In genomic region chr3L:2533732-2534073, dm6 we compare ENCODE assay signal across 4 fruit fly cellular contexts.
TF ChIP-seq lines count a peak whose summit lies in the region.

No protein-coding gene starts in this region.

- TF ChIP-seq CTCF in whole organism, embryonic (GFP tag; optimal IDR thresholded peaks at IDR 0.05; lab: Kevin White, UChicago), result no peak

TF ChIP-seq in whole organism, embryonic, 481 proteins besides CTCF, POLR2A, EP300 and RAD21 (continues in another document):
- TF ChIP-seq emc (GFP tag; optimal IDR thresholded peaks at IDR 0.05; lab: Kevin White, UChicago) (no peak), Xrp1 (GFP tag; IDR thresholded peaks at IDR 0.05; lab: Robert Waterston, UW) (peak; percentile 49; the same call in 1 of the 2 replicates), Gsc (GFP tag; IDR thresholded peaks at IDR 0.05; lab: Robert Waterston, UW) (no peak), Hr51 (GFP tag; optimal IDR thresholded peaks at IDR 0.05; lab: Kevin White, UChicago) (no peak), CG7786 (GFP tag; optimal IDR thresholded peaks at IDR 0.05; lab: Kevin White, UChicago) (peak; percentile 21), vvl (GFP tag; IDR thresholded peaks at IDR 0.05; lab: Robert Waterston, UW) (peak; percentile 53), chn (GFP tag; optimal IDR thresholded peaks at IDR 0.05; lab: Kevin White, UChicago) (no peak), CG42726 (GFP tag; IDR thresholded peaks at IDR 0.05; lab: Robert Waterston, UW; ENCODE audit: partially characterized antibody) (no peak), slbo (GFP tag; IDR thresholded peaks at IDR 0.05; lab: Robert Waterston, UW) (peak; percentile 40; the same call in 1 of the 2 replicates), Ets97D (GFP tag; optimal IDR thresholded peaks at IDR 0.05; lab: Kevin White, UChicago) (no peak), hkb (optimal IDR thresholded peaks at IDR 0.05; lab: Kevin White, UChicago) (no peak), hkb (GFP tag; IDR thresholded peaks at IDR 0.05; lab: Robert Waterston, UW) (no peak), CG9932 (GFP tag; IDR thresholded peaks at IDR 0.05; lab: Robert Waterston, UW) (no peak), CG4820 (GFP tag; optimal IDR thresholded peaks at IDR 0.05; lab: Kevin White, UChicago) (no peak), stwl (tag; optimal IDR thresholded peaks at IDR 0.05; lab: Kevin White, UChicago) (no peak), Fer2 (tag; optimal IDR thresholded peaks at IDR 0.05; lab: Kevin White, UChicago) (no peak), CG6791 (GFP tag; IDR thresholded peaks at IDR 0.05; lab: Robert Waterston, UW; ENCODE audit: partially characterized antibody) (no peak), Asciz (GFP tag; optimal IDR thresholded peaks at IDR 0.05; lab: Kevin White, UChicago) (no peak), CG11696 (GFP tag; IDR thresholded peaks at IDR 0.05; lab: Robert Waterston, UW) (no peak), CG6854 (GFP tag; optimal IDR thresholded peaks at IDR 0.05; lab: Kevin White, UChicago) (no peak), peb (GFP tag; IDR thresholded peaks at IDR 0.05; lab: Robert Waterston, UW) (0 out of 2 replicates have a peak, but pooled peaks have one; percentile 17), prd (optimal IDR thresholded peaks at IDR 0.05; lab: Kevin White, UChicago) (no peak), prd (GFP tag; IDR thresholded peaks at IDR 0.05; lab: Robert Waterston, UW) (peak; percentile 46; the same call in 1 of the 3 replicates)

TF ChIP-seq in whole organism, prepupa, 60 proteins besides CTCF, POLR2A, EP300 and RAD21 (continues in another document):
- TF ChIP-seq Hr38 (GFP tag; optimal IDR thresholded peaks at IDR 0.05; lab: Kevin White, UChicago), result peak; percentile 15
- peak; percentile 94 for TF ChIP-seq CG8119 (GFP tag; IDR thresholded peaks at IDR 0.05; lab: Robert Waterston, UW)
- peak; percentile 82 for TF ChIP-seq CG6163 (GFP tag; IDR thresholded peaks at IDR 0.05; lab: Robert Waterston, UW)
- TF ChIP-seq achi (GFP tag; optimal IDR thresholded peaks at IDR 0.05; lab: Kevin White, UChicago), result peak; percentile 82
- peak; percentile 23 for TF ChIP-seq CG11902 (GFP tag; optimal IDR thresholded peaks at IDR 0.05; lab: Kevin White, UChicago)
- peak; percentile 83 for TF ChIP-seq CG4318 (GFP tag; optimal IDR thresholded peaks at IDR 0.05; lab: Kevin White, UChicago)
- peak; percentile 68 for TF ChIP-seq pdm3 (GFP tag; optimal IDR thresholded peaks at IDR 0.05; lab: Kevin White, UChicago)
- peak; percentile 63 for TF ChIP-seq CG16779 (tag; optimal IDR thresholded peaks at IDR 0.05; lab: Kevin White, UChicago)
- TF ChIP-seq Sox15 (GFP tag; optimal IDR thresholded peaks at IDR 0.05; lab: Kevin White, UChicago), result no peak
- TF ChIP-seq CG7368 (GFP tag; optimal IDR thresholded peaks at IDR 0.05; lab: Kevin White, UChicago), result peak; percentile 67
- TF ChIP-seq CG8319 (GFP tag; optimal IDR thresholded peaks at IDR 0.05; lab: Kevin White, UChicago), result peak; percentile 32
- TF ChIP-seq CG9139 (GFP tag; optimal IDR thresholded peaks at IDR 0.05; lab: Kevin White, UChicago), result peak; percentile 25
- peak; percentile 67 for TF ChIP-seq OdsH (GFP tag; optimal IDR thresholded peaks at IDR 0.05; lab: Kevin White, UChicago)
- TF ChIP-seq CG34406 (GFP tag; optimal IDR thresholded peaks at IDR 0.05; lab: Kevin White, UChicago), result peak; percentile 45
- TF ChIP-seq vri (GFP tag; optimal IDR thresholded peaks at IDR 0.05; lab: Kevin White, UChicago), result peak; percentile 32
- peak; percentile 71 for TF ChIP-seq CG11762 (GFP tag; optimal IDR thresholded peaks at IDR 0.05; lab: Kevin White, UChicago; ENCODE audit: insufficient read depth)
- TF ChIP-seq CG11294 (GFP tag; IDR thresholded peaks at IDR 0.05; lab: Robert Waterston, UW), result peak; percentile 75
- TF ChIP-seq CG8632 (GFP tag; optimal IDR thresholded peaks at IDR 0.05; lab: Kevin White, UChicago), result peak; percentile 23
- peak; percentile 69 for TF ChIP-seq Eip75B (GFP tag; optimal IDR thresholded peaks at IDR 0.05; lab: Kevin White, UChicago)
- TF ChIP-seq Eip78C (GFP tag; lab: Kevin White, UChicago), result peak; percentile 94
- TF ChIP-seq dsx (GFP tag; optimal IDR thresholded peaks at IDR 0.05; lab: Kevin White, UChicago; ENCODE audit: poor library complexity, severe bottlenecking), result peak; percentile 72
- TF ChIP-seq fkh (GFP tag; optimal IDR thresholded peaks at IDR 0.05; lab: Kevin White, UChicago), result no peak
- peak; percentile 42 for TF ChIP-seq lz (GFP tag; optimal IDR thresholded peaks at IDR 0.05; lab: Kevin White, UChicago)

TF ChIP-seq in whole organism, pupa, 21 proteins besides CTCF, POLR2A, EP300 and RAD21:
- no peak for TF ChIP-seq D1 (tag; optimal IDR thresholded peaks at IDR 0.05; lab: Kevin White, UChicago)
- peak; percentile 96 for TF ChIP-seq fd96Ca (GFP tag; IDR thresholded peaks at IDR 0.05; lab: Robert Waterston, UW)
- peak; percentile 79 for TF ChIP-seq CG12605 (GFP tag; IDR thresholded peaks at IDR 0.05; lab: Robert Waterston, UW)
- peak; percentile 79 for TF ChIP-seq Pif1B (GFP tag; optimal IDR thresholded peaks at IDR 0.05; lab: Kevin White, UChicago)
- TF ChIP-seq rn (GFP tag; IDR thresholded peaks at IDR 0.05; lab: Robert Waterston, UW), result peak; percentile 77
- peak; percentile 13 for TF ChIP-seq gl (tag; optimal IDR thresholded peaks at IDR 0.05; lab: Kevin White, UChicago)
- peak; percentile 51; the same call in 1 of the 2 replicates for TF ChIP-seq CG10348 (GFP tag; IDR thresholded peaks at IDR 0.05; lab: Robert Waterston, UW)
- TF ChIP-seq CG4496 (GFP tag; IDR thresholded peaks at IDR 0.05; lab: Robert Waterston, UW), result peak; percentile 92
- TF ChIP-seq CG34367 (tag; optimal IDR thresholded peaks at IDR 0.05; lab: Kevin White, UChicago), result peak; percentile 61
- TF ChIP-seq CG17806 (tag; optimal IDR thresholded peaks at IDR 0.05; lab: Kevin White, UChicago), result peak; percentile 80
- TF ChIP-seq CG8159 (tag; optimal IDR thresholded peaks at IDR 0.05; lab: Kevin White, UChicago), result peak; percentile 64
- TF ChIP-seq CG8301 (tag; optimal IDR thresholded peaks at IDR 0.05; lab: Kevin White, UChicago), result peak; percentile 91
- peak; percentile 94 for TF ChIP-seq CG14655 (GFP tag; optimal IDR thresholded peaks at IDR 0.05; lab: Kevin White, UChicago)
- TF ChIP-seq Snoo (tag; optimal IDR thresholded peaks at IDR 0.05; lab: Kevin White, UChicago), result peak; percentile 19
- peak; percentile 90 for TF ChIP-seq Ets98B (GFP tag; IDR thresholded peaks at IDR 0.05; lab: Robert Waterston, UW)
- TF ChIP-seq Pif1A (GFP tag; optimal IDR thresholded peaks at IDR 0.05; lab: Kevin White, UChicago), result peak; percentile 86
- peak; percentile 88 for TF ChIP-seq CG32121 (GFP tag; IDR thresholded peaks at IDR 0.05; lab: Robert Waterston, UW)
- peak; percentile 74 for TF ChIP-seq CG9948 (tag; optimal IDR thresholded peaks at IDR 0.05; lab: Kevin White, UChicago)
- peak; percentile 54 for TF ChIP-seq CG15710 (tag; optimal IDR thresholded peaks at IDR 0.05; lab: Kevin White, UChicago)
- no peak for TF ChIP-seq EcR (GFP tag; optimal IDR thresholded peaks at IDR 0.05; lab: Kevin White, UChicago)
- TF ChIP-seq CG13204 (GFP tag; optimal IDR thresholded peaks at IDR 0.05; lab: Kevin White, UChicago), result peak; percentile 2

TF ChIP-seq in whole organism, wandering third instar larva, 38 proteins besides CTCF, POLR2A, EP300 and RAD21:
- no peak for TF ChIP-seq usp (GFP tag; optimal IDR thresholded peaks at IDR 0.05; lab: Kevin White, UChicago)
- TF ChIP-seq HLH106 (tag; optimal IDR thresholded peaks at IDR 0.05; lab: Kevin White, UChicago), result peak; percentile 60
- TF ChIP-seq Jra (GFP tag; optimal IDR thresholded peaks at IDR 0.05; lab: Kevin White, UChicago), result no peak
- TF ChIP-seq Rel (GFP tag; optimal IDR thresholded peaks at IDR 0.05; lab: Kevin White, UChicago), result no peak
- TF ChIP-seq Rel (tag; optimal IDR thresholded peaks at IDR 0.05; lab: Kevin White, UChicago), result no peak
- TF ChIP-seq h (GFP tag; optimal IDR thresholded peaks at IDR 0.05; lab: Kevin White, UChicago), result peak; percentile 69
- peak; percentile 29 for TF ChIP-seq Hnf4 (GFP tag; optimal IDR thresholded peaks at IDR 0.05; lab: Kevin White, UChicago)
- TF ChIP-seq GATAd (GFP tag; optimal IDR thresholded peaks at IDR 0.05; lab: Kevin White, UChicago), result no peak
- TF ChIP-seq psq (GFP tag; optimal IDR thresholded peaks at IDR 0.05; lab: Kevin White, UChicago), result peak; percentile 51
- peak; percentile 11 for TF ChIP-seq dmrt93B (GFP tag; optimal IDR thresholded peaks at IDR 0.05; lab: Kevin White, UChicago)
- TF ChIP-seq CG32264 (GFP tag; optimal IDR thresholded peaks at IDR 0.05; lab: Kevin White, UChicago), result peak; percentile 23
- TF ChIP-seq brk (GFP tag; optimal IDR thresholded peaks at IDR 0.05; lab: Kevin White, UChicago), result no peak
- peak; percentile 50 for TF ChIP-seq OdsH (GFP tag; optimal IDR thresholded peaks at IDR 0.05; lab: Kevin White, UChicago)
- peak; percentile 19 for TF ChIP-seq sage (GFP tag; optimal IDR thresholded peaks at IDR 0.05; lab: Kevin White, UChicago)
- TF ChIP-seq sv (GFP tag; optimal IDR thresholded peaks at IDR 0.05; lab: Kevin White, UChicago), result no peak
- peak; percentile 54 for TF ChIP-seq fru (GFP tag; optimal IDR thresholded peaks at IDR 0.05; lab: Kevin White, UChicago)
- no peak for TF ChIP-seq CrebA (GFP tag; optimal IDR thresholded peaks at IDR 0.05; lab: Kevin White, UChicago; ENCODE audit: borderline replicate concordance)
- TF ChIP-seq CG9705 (GFP tag; optimal IDR thresholded peaks at IDR 0.05; lab: Kevin White, UChicago), result no peak
- peak; percentile 16 for TF ChIP-seq woc (GFP tag; optimal IDR thresholded peaks at IDR 0.05; lab: Kevin White, UChicago)
- TF ChIP-seq rgr (GFP tag; optimal IDR thresholded peaks at IDR 0.05; lab: Kevin White, UChicago), result peak; percentile 67
- peak in 1 of 2 experiments; percentile 52 for TF ChIP-seq foxo (GFP tag; optimal IDR thresholded peaks at IDR 0.05; lab: Kevin White, UChicago)
- no peak for TF ChIP-seq tai (GFP tag; optimal IDR thresholded peaks at IDR 0.05; lab: Kevin White, UChicago)
- TF ChIP-seq pan (optimal IDR thresholded peaks at IDR 0.05; lab: Kevin White, UChicago), result no peak
- TF ChIP-seq Myc (optimal IDR thresholded peaks at IDR 0.05; lab: Kevin White, UChicago), result no peak
- TF ChIP-seq lola (GFP tag; optimal IDR thresholded peaks at IDR 0.05; lab: Kevin White, UChicago), result no peak
- TF ChIP-seq Sp1 (GFP tag; optimal IDR thresholded peaks at IDR 0.05; lab: Kevin White, UChicago), result peak; percentile 27
- TF ChIP-seq br (GFP tag; optimal IDR thresholded peaks at IDR 0.05; lab: Kevin White, UChicago), result peak; percentile 13
- peak; percentile 82 for TF ChIP-seq ey (GFP tag; optimal IDR thresholded peaks at IDR 0.05; lab: Kevin White, UChicago)
TF ChIP-seq in whole organism, wandering third instar larva: peak in this region for 15.

Comparison
In these comparisons a context has a peak if more than half of its experiments do, and no peak if none do; other contexts are left out.
1. Of the 7 proteins assayed by ChIP-seq in both whole organism, embryonic and whole organism, prepupa: peak only in whole organism, embryonic: Blimp-1; only in whole organism, prepupa: CG16779, Hr39 and Lpt; in both: Gug and Sox102F; in neither: 1.